Worm (Caenorhabditis elegans) whole organism, late embryonic: ENCODE measurements around the gene Y39B6A.10.
"Not testable (repeated sequence)": the region's sequence is repeated elsewhere in the genome, so short reads cannot be mapped to it uniquely, and the experiment has no call there.

Experiments used
- K02D7.2 ChIP-seq: sonication (generic microtip); optimal IDR thresholded peaks from 2 replicates; lab custom pipeline; 2017; ENCODE audit warnings: mild to moderate bottlenecking, missing genetic modification characterization, missing compliant biosample characterization
- T23F11.4 ChIP-seq: fragments of 200-800 bp; sonication (Bioruptor generic); optimal IDR thresholded peaks from 2 replicates; lab custom pipeline; 2018; ENCODE audit warnings: mild to moderate bottlenecking, missing genetic modification characterization, missing compliant biosample characterization
- ceh-6 ChIP-seq: fragments of 200-800 bp; sonication (Bioruptor generic); optimal IDR thresholded peaks from 2 replicates; lab custom pipeline; 2018; ENCODE audit warnings: mild to moderate bottlenecking, missing genetic modification characterization, missing compliant biosample characterization
- ceh-9 ChIP-seq: sonication (generic microtip); optimal IDR thresholded peaks from 2 replicates; lab custom pipeline; 2016; ENCODE audit warnings: mild to moderate bottlenecking, missing genetic modification characterization, inconsistent platforms, missing compliant biosample characterization
- nhr-11 ChIP-seq: fragments of 150-350 bp; optimal IDR thresholded peaks from 2 replicates; lab custom pipeline; 2014; ENCODE audit warnings: missing biosample characterization, missing genetic modification characterization

DNA sequence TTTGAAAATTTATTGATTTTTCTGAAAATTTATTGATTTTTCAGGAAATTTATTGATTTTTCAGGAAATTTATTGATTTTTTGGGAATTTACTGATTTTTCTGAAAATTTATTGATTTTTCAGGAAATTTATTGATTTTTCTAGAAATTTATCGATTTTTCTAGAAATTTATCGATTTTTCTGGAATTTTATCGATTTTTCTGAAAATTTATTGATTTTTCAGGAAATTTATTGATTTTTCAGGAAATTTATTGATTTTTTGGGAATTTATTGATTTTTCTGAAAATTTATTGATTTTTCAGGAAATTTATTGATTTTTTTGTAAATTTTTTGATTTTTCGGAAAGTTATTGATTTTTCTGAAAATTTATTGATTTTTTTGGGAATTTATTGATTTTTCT lies 20.8 kb downstream of the Y39B6A.10 start:
- not testable (repeated sequence) for TF ChIP-seq ceh-6 (GFP tag; lab: Kevin White, UChicago); nhr-11 (tag; lab: Kevin White, UChicago); T23F11.4 (GFP tag; lab: Kevin White, UChicago); K02D7.2; ceh-9 (tag; lab: Kevin White, UChicago)
